Worm (Caenorhabditis elegans): ENCODE data around the gene Y38H6C.13.

DNA sequence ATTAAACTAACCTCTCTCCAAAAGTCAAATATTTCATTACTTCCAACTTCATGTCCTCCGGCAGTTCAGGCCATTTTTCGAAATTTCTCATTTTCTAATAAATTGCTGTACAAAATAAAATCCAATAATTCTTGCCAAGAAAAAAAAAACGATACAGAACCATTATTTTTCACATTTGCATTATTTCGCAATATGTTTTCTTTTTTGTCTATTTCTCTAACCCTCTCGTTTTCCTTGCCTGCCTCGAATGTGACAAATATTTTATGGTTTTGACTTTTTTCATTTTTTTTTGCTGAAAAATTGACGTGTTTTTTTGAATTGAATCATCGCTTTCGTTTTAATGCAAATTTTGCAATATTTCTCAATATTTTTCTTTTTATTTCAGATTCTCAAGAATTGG is 5.4 kb upstream of the Y38H6C.13 start, which contains the start of the genes Y38H6C.9 and fbxa-150:
- no peak for TF ChIP-seq ZK185.1 (tag; optimal IDR thresholded peaks at IDR 0.05; ENCODE audit: poor library complexity, severe bottlenecking)
- TF ChIP-seq ztf-18 (tag; optimal IDR thresholded peaks at IDR 0.05), result no peak
- no peak for TF ChIP-seq athp-1 (tag; optimal IDR thresholded peaks at IDR 0.05)
- TF ChIP-seq ceh-79 (tag; optimal IDR thresholded peaks at IDR 0.05), result no peak

Measured in whole organism, young adult.